Worm (Caenorhabditis elegans) whole organism, L4 larva: ENCODE data around the gene kin-26.

Source experiments
- D1046.2 ChIP-seq: fragments of 200-800 bp; sonication (Bioruptor generic); IDR thresholded peaks from 2 replicates; pipeline ENCODE4 v1.3.6; 2022; ENCODE audit warnings: missing genetic modification characterization, missing compliant biosample characterization
- F10B5.3 ChIP-seq: sonication (generic microtip); optimal IDR thresholded peaks from 2 replicates; lab custom pipeline; 2016; ENCODE audit warnings: mild to moderate bottlenecking, missing genetic modification characterization, missing compliant biosample characterization
- F26F4.8 ChIP-seq: fragments of 200-800 bp; sonication (Bioruptor generic); conservative IDR thresholded peaks from 2 replicates; pipeline ENCODE4 v1.3.6; 2022; ENCODE audit warnings: missing genetic modification characterization, missing compliant biosample characterization
- F49E8.2 ChIP-seq: sonication (generic microtip); optimal IDR thresholded peaks from 2 replicates; lab custom pipeline; 2016; ENCODE audit warnings: missing compliant biosample characterization, mild to moderate bottlenecking, missing genetic modification characterization, borderline replicate concordance
- R02D3.7 ChIP-seq: fragments of 150-350 bp; sonication (generic microtip); optimal IDR thresholded peaks from 3 replicates; lab custom pipeline; 2014; ENCODE audit warnings: missing biosample characterization, missing genetic modification characterization
- T20F7.1 ChIP-seq: fragments of 200-800 bp; sonication (Bioruptor generic); optimal IDR thresholded peaks from 2 replicates; lab custom pipeline; 2018; ENCODE audit warnings: mild to moderate bottlenecking, missing genetic modification characterization, missing compliant biosample characterization
- Y48G9A.11 ChIP-seq: fragments of 200-800 bp; sonication (Bioruptor generic); IDR thresholded peaks from 2 replicates; pipeline ENCODE4 v1.3.6; 2022; ENCODE audit warnings: missing genetic modification reagents, missing genetic modification characterization, missing compliant biosample characterization
- ZK546.5 ChIP-seq, 2 experiments: sonication (generic microtip); optimal IDR thresholded peaks; 2 replicates each; lab custom pipeline; 2017; ENCODE audit warnings: missing biosample characterization in 2 of 2, missing genetic modification characterization in 2 of 2
- aha-1 ChIP-seq: fragments of 150-350 bp; peaks from one replicate; lab custom pipeline; 2014; ENCODE audit warnings: missing biosample characterization, missing genetic modification characterization
- ama-1 ChIP-seq: fragments of 150-350 bp; optimal IDR thresholded peaks from 2 replicates; lab custom pipeline; 2014; ENCODE audit warnings: inconsistent platforms, mixed read lengths
- arid-1 ChIP-seq: fragments of 200-800 bp; sonication (Bioruptor generic); conservative IDR thresholded peaks from 2 replicates; pipeline ENCODE4 v1.3.6; 2022; ENCODE audit warnings: missing genetic modification reagents, missing genetic modification characterization, missing compliant biosample characterization
- ces-1 ChIP-seq: fragments of 150-350 bp; sonication (generic microtip); optimal IDR thresholded peaks from 4 replicates; lab custom pipeline; 2014; ENCODE audit warnings: missing biosample characterization, missing genetic modification reagents, missing genetic modification characterization
- cey-2 ChIP-seq: sonication (generic microtip); optimal IDR thresholded peaks from 3 replicates; lab custom pipeline; 2017; ENCODE audit warnings: missing genetic modification characterization, mild to moderate bottlenecking, missing compliant biosample characterization, antibody characterized with exemption, borderline replicate concordance; ENCODE audit not compliant: insufficient read depth
- ctbp-1 ChIP-seq: fragments of 200-800 bp; sonication (Bioruptor generic); IDR thresholded peaks from 2 replicates; pipeline ENCODE4 v1.3.6; 2022; ENCODE audit warnings: missing genetic modification reagents, missing genetic modification characterization, missing compliant biosample characterization
- daf-12 ChIP-seq: fragments of 150-350 bp; optimal IDR thresholded peaks from 2 replicates; lab custom pipeline; 2014; ENCODE audit warnings: missing biosample characterization, missing genetic modification reagents, missing genetic modification characterization
- daf-16 ChIP-seq, 3 experiments: sonication (generic microtip); optimal IDR thresholded peaks; 2 replicates each; lab custom pipeline; 2016 to 2017; ENCODE audit warnings: missing genetic modification characterization in 3 of 3, missing genetic modification reagents in 3 of 3, mild to moderate bottlenecking in 2 of 3, missing compliant biosample characterization in 2 of 3, missing biosample characterization in 1 of 3, moderate library complexity in 1 of 3
- dmd-8 ChIP-seq: fragments of 200-800 bp; sonication (Bioruptor generic); IDR thresholded peaks from 2 replicates; pipeline ENCODE4 v1.3.6; 2022; ENCODE audit warnings: missing genetic modification characterization, missing compliant biosample characterization
- dpl-1 ChIP-seq: fragments of 150-350 bp; optimal IDR thresholded peaks from 2 replicates; lab custom pipeline; 2014; ENCODE audit warnings: missing biosample characterization, missing genetic modification reagents, missing genetic modification characterization
- duxl-1 ChIP-seq: sonication (generic microtip); optimal IDR thresholded peaks from 2 replicates; lab custom pipeline; 2016; ENCODE audit warnings: mild to moderate bottlenecking, missing genetic modification characterization, moderate library complexity, missing compliant biosample characterization; ENCODE audit not compliant: poor library complexity
- dve-1 ChIP-seq: sonication (generic microtip); optimal IDR thresholded peaks from 2 replicates; lab custom pipeline; 2017; ENCODE audit warnings: antibody characterized with exemption, mild to moderate bottlenecking, missing genetic modification characterization, missing compliant biosample characterization; ENCODE audit not compliant: insufficient read depth
- egl-27 ChIP-seq: sonication (generic microtip); optimal IDR thresholded peaks from 3 replicates; lab custom pipeline; 2017; ENCODE audit warnings: missing biosample characterization, missing genetic modification reagents, missing genetic modification characterization
- gei-8 ChIP-seq: fragments of 200-800 bp; sonication (Bioruptor generic); optimal IDR thresholded peaks from 2 replicates; lab custom pipeline; 2018; ENCODE audit warnings: mild to moderate bottlenecking, missing genetic modification characterization, missing compliant biosample characterization
- hlh-11 ChIP-seq: fragments of 200-800 bp; sonication (Bioruptor generic); optimal IDR thresholded peaks from 2 replicates; lab custom pipeline; 2018; ENCODE audit warnings: mild to moderate bottlenecking, missing genetic modification characterization, missing compliant biosample characterization
- hlh-30 ChIP-seq: sonication (generic microtip); optimal IDR thresholded peaks from 2 replicates; lab custom pipeline; 2017; ENCODE audit warnings: antibody characterized with exemption, mild to moderate bottlenecking, missing genetic modification characterization, missing compliant biosample characterization; ENCODE audit not compliant: insufficient read depth
- hmg-1.1 ChIP-seq: fragments of 200-800 bp; sonication (Bioruptor generic); IDR thresholded peaks from 2 replicates; pipeline ENCODE4 v1.3.6; 2022; ENCODE audit warnings: missing genetic modification reagents, missing genetic modification characterization, missing compliant biosample characterization
- lin-1 ChIP-seq: fragments of 200-800 bp; sonication (Bioruptor generic); IDR thresholded peaks from 2 replicates; pipeline ENCODE4 v1.3.6; 2022; ENCODE audit warnings: missing genetic modification reagents, missing genetic modification characterization, missing compliant biosample characterization
- lin-13 ChIP-seq: fragments of 150-350 bp; optimal IDR thresholded peaks from 2 replicates; lab custom pipeline; 2014; ENCODE audit warnings: missing biosample characterization, missing genetic modification reagents, missing genetic modification characterization
- lin-29 ChIP-seq: fragments of 200-800 bp; sonication (Bioruptor generic); IDR thresholded peaks from 2 replicates; pipeline ENCODE4 v1.3.6; 2022; ENCODE audit warnings: missing genetic modification reagents, missing genetic modification characterization, missing compliant biosample characterization
- lin-38 ChIP-seq: fragments of 200-800 bp; sonication (Bioruptor generic); IDR thresholded peaks from 2 replicates; pipeline ENCODE4 v1.3.6; 2022; ENCODE audit warnings: missing genetic modification reagents, missing genetic modification characterization, missing compliant biosample characterization
- lir-3 ChIP-seq: sonication (generic microtip); optimal IDR thresholded peaks from 2 replicates; lab custom pipeline; 2016; ENCODE audit warnings: mild to moderate bottlenecking, missing genetic modification characterization, missing compliant biosample characterization
- mep-1 ChIP-seq: fragments of 150-350 bp; sonication (generic microtip); optimal IDR thresholded peaks from 3 replicates; lab custom pipeline; 2014; ENCODE audit warnings: missing biosample characterization, missing genetic modification characterization
- mes-2 ChIP-seq: sonication (generic microtip); optimal IDR thresholded peaks from 2 replicates; lab custom pipeline; 2016; ENCODE audit warnings: missing genotype, mild to moderate bottlenecking, missing genetic modification characterization, missing compliant biosample characterization; ENCODE audit not compliant: poor library complexity, severe bottlenecking
- nhr-11 ChIP-seq: fragments of 150-350 bp; optimal IDR thresholded peaks from 2 replicates; lab custom pipeline; 2014; ENCODE audit warnings: missing biosample characterization, missing genetic modification characterization
- nhr-28 ChIP-seq: fragments of 150-350 bp; optimal IDR thresholded peaks from 2 replicates; lab custom pipeline; 2014; ENCODE audit warnings: missing biosample characterization, missing genetic modification characterization
- nhr-41 ChIP-seq: fragments of 200-800 bp; sonication (Bioruptor generic); IDR thresholded peaks from 2 replicates; pipeline ENCODE4 v1.3.6; 2022; ENCODE audit warnings: missing genetic modification reagents, missing genetic modification characterization, missing compliant biosample characterization
- nhr-48 ChIP-seq: sonication (generic microtip); optimal IDR thresholded peaks from 2 replicates; lab custom pipeline; 2016; ENCODE audit warnings: mild to moderate bottlenecking, missing genetic modification characterization, missing compliant biosample characterization
- php-3 ChIP-seq: fragments of 200-800 bp; sonication (Bioruptor generic); IDR thresholded peaks from 2 replicates; pipeline ENCODE4 v1.3.6; 2022; ENCODE audit warnings: missing genetic modification reagents, missing genetic modification characterization, missing compliant biosample characterization
- saeg-2 ChIP-seq: fragments of 200-800 bp; sonication (Bioruptor generic); IDR thresholded peaks from 2 replicates; pipeline ENCODE4 v1.3.6; 2022; ENCODE audit warnings: missing genetic modification reagents, missing genetic modification characterization, missing compliant biosample characterization
- sdz-12 ChIP-seq: fragments of 200-800 bp; sonication (Bioruptor generic); optimal IDR thresholded peaks from 2 replicates; lab custom pipeline; 2018; ENCODE audit warnings: mild to moderate bottlenecking, missing genetic modification characterization, missing compliant biosample characterization
- skn-1 ChIP-seq: fragments of 150-350 bp; optimal IDR thresholded peaks from 2 replicates; lab custom pipeline; 2014; ENCODE audit warnings: missing biosample characterization, missing genetic modification characterization
- snpc-4 ChIP-seq: fragments of 150-350 bp; optimal IDR thresholded peaks from 2 replicates; lab custom pipeline; 2014; ENCODE audit warnings: missing biosample characterization, missing genetic modification characterization
- spr-3 ChIP-seq: fragments of 200-800 bp; sonication (Bioruptor generic); optimal IDR thresholded peaks from 2 replicates; lab custom pipeline; 2018; ENCODE audit warnings: mild to moderate bottlenecking, missing genetic modification characterization, missing compliant biosample characterization
- unc-130 ChIP-seq: sonication (generic microtip); optimal IDR thresholded peaks from 2 replicates; lab custom pipeline; 2016; ENCODE audit warnings: missing genetic modification reagents, missing genetic modification characterization, missing compliant biosample characterization
- unc-39 ChIP-seq: sonication (generic microtip); optimal IDR thresholded peaks from 2 replicates; lab custom pipeline; 2017; ENCODE audit warnings: missing biosample characterization, missing genetic modification characterization
- zag-1 ChIP-seq: fragments of 150-350 bp; optimal IDR thresholded peaks from 2 replicates; lab custom pipeline; 2014; ENCODE audit warnings: missing biosample characterization, missing genetic modification characterization
- zfp-2 ChIP-seq: sonication (generic microtip); optimal IDR thresholded peaks from 2 replicates; lab custom pipeline; 2016; ENCODE audit warnings: mild to moderate bottlenecking, missing genetic modification characterization, missing compliant biosample characterization
- zfp-3 ChIP-seq: fragments of 200-800 bp; sonication (Bioruptor generic); conservative IDR thresholded peaks from 2 replicates; pipeline ENCODE4 v1.3.6; 2022; ENCODE audit warnings: missing genetic modification reagents, missing genetic modification characterization, missing compliant biosample characterization
- zip-11 ChIP-seq: fragments of 200-800 bp; sonication (Bioruptor generic); IDR thresholded peaks from 2 replicates; pipeline ENCODE4 v1.3.6; 2022; ENCODE audit warnings: missing genetic modification characterization, missing compliant biosample characterization
- zip-2 ChIP-seq: fragments of 150-350 bp; optimal IDR thresholded peaks from 2 replicates; lab custom pipeline; 2014; ENCODE audit warnings: missing biosample characterization, missing genetic modification characterization
- ztf-11 ChIP-seq: fragments of 150-350 bp; optimal IDR thresholded peaks from 2 replicates; lab custom pipeline; 2014; ENCODE audit warnings: missing biosample characterization, missing genetic modification characterization

The kin-26 gene

DNA sequence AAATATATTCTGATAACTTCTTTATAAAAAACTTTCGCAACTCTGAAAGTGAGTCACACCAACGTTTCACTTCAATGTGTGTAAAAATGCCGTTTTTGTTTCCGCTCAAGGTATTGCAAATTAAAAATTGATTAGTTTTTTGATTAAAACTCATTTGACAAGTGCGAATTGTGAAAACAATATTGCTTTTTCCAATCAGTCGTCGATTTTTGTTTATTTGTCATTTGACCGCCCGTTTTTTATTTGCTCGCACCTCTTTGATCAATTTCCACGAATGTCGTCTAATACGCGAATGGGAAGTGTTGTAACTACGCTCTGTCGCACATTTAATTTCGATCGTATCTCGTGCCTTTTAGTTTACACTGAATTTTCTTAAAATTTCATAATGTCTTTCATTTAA is 47.5 kb downstream of the kin-26 start, which contains the start of gene mvb-12 (continued):
- TF ChIP-seq T20F7.1 (GFP tag; lab: Kevin White, UChicago) (no peak), spr-3 (no peak), nhr-11 (no peak), R02D3.7 (tag; lab: Kevin White, UChicago) (no peak), dpl-1 (GFP tag; lab: Kevin White, UChicago) (peak; percentile 4), hlh-30 (peak; percentile 68), cey-2 (tag; lab: Kevin White, UChicago) (no peak), php-3 (GFP tag; lab: Robert Waterston, UW) (no peak), sdz-12 (no peak), ctbp-1 (GFP tag; lab: Robert Waterston, UW) (no peak), lin-1 (GFP tag; lab: Robert Waterston, UW) (no peak), egl-27 (no peak), duxl-1 (no peak), D1046.2 (GFP tag; lab: Robert Waterston, UW) (no peak), zag-1 (tag; lab: Kevin White, UChicago) (no peak), gei-8 (GFP tag; lab: Kevin White, UChicago) (no peak), lir-3 (tag; lab: Kevin White, UChicago) (no peak), zip-2 (no peak), arid-1 (GFP tag; lab: Robert Waterston, UW) (no peak), nhr-28 (peak; percentile 7), zfp-2 (tag; lab: Kevin White, UChicago) (no peak), Y48G9A.11 (no peak), nhr-48 (tag; lab: Kevin White, UChicago) (no peak), zfp-3 (GFP tag; lab: Robert Waterston, UW) (no peak), F26F4.8 (GFP tag; lab: Robert Waterston, UW) (no peak), lin-38 (GFP tag; lab: Robert Waterston, UW) (peak; percentile 39), mes-2 (tag; lab: Kevin White, UChicago) (peak; percentile 30), zip-11 (GFP tag; lab: Robert Waterston, UW) (no peak), unc-130 (GFP tag; lab: Kevin White, UChicago) (no peak), aha-1 (tag; lab: Kevin White, UChicago) (peak; percentile 61), ama-1 (no peak), daf-12 (tag; lab: Kevin White, UChicago) (no peak), dve-1 (tag; lab: Kevin White, UChicago) (peak; percentile 65), dmd-8 (GFP tag; lab: Robert Waterston, UW) (no peak), ztf-11 (tag; lab: Kevin White, UChicago) (no peak), skn-1 (no peak), saeg-2 (no peak), ZK546.5 (tag; optimal IDR thresholded peaks at IDR 0.05; lab: Kevin White, UChicago) (no peak), nhr-41 (no peak), lin-13 (GFP tag; lab: Kevin White, UChicago) (no peak), F49E8.2 (tag; lab: Kevin White, UChicago) (no peak)

DNA sequence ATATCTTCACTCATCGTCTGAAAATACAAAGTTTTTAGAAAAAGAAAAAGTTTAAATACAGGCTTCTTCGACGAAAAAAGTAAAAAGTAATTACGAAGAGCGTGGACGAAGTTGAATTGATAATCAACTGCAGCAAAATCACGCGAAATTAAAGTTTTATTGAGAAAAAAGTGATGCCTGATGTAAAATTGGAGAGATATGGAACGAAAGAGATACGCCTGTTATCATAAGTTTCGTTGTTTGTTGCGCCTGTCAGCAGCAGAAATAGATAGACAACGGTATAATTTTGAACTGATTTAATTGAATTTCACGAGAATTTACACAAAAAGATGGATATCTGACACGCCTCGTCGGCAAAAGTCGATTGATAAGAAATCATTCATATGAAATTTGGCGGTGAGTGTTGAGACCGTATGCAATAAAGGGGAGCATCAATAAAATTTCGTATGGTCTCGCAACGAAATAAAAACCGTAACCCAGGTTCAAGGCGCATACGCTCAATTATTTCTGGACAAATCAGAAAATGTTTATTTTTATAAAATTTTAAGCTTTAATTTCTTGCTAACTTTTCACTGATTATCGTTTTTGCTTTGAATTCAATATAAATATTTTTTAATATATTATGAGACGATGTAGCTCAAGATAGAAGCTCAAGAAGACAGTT is 48.3 kb downstream of the kin-26 start, which contains the start of gene C06A6.4:
C06A6.4 (minus strand) TSS at position 24 of the 664 bp plus-strand sequence.
- no peak for TF ChIP-seq mep-1
- no peak for TF ChIP-seq nhr-41
- no peak for TF ChIP-seq F49E8.2 (tag; lab: Kevin White, UChicago)
- TF ChIP-seq daf-12 (tag; lab: Kevin White, UChicago): no peak
- TF ChIP-seq ces-1 (GFP tag; lab: Kevin White, UChicago): no peak
- TF ChIP-seq unc-39: no peak
- TF ChIP-seq aha-1 (tag; lab: Kevin White, UChicago): no peak
- no peak for TF ChIP-seq ZK546.5 (tag; optimal IDR thresholded peaks at IDR 0.05; lab: Kevin White, UChicago)
- TF ChIP-seq nhr-11: no peak
- TF ChIP-seq F10B5.3 (tag; lab: Kevin White, UChicago): no peak
- no peak for TF ChIP-seq R02D3.7 (tag; lab: Kevin White, UChicago)
- no peak for TF ChIP-seq ama-1
- TF ChIP-seq T20F7.1 (GFP tag; lab: Kevin White, UChicago): no peak
- TF ChIP-seq snpc-4: no peak
- TF ChIP-seq daf-16 (GFP tag; optimal IDR thresholded peaks at IDR 0.05; lab: Kevin White, UChicago): no peak
- TF ChIP-seq daf-16 (tag; optimal IDR thresholded peaks at IDR 0.05; lab: Kevin White, UChicago): peak; percentile 54
- TF ChIP-seq hmg-1.1 (GFP tag; lab: Robert Waterston, UW): no peak
- TF ChIP-seq nhr-48 (tag; lab: Kevin White, UChicago): no peak
- TF ChIP-seq lin-29: no peak
- TF ChIP-seq hlh-11 (tag; lab: Kevin White, UChicago): peak; percentile 60
